Fruit fly (Drosophila melanogaster): ENCODE data around the gene cmb.

- TF ChIP-seq Myc (optimal IDR thresholded peaks at IDR 0.05) (no peak), psq (optimal IDR thresholded peaks at IDR 0.05) (no peak)
These were observed 7.1 kb upstream of the cmb start, which contains the start of gene CG10713 for dm6 chr3L:13435170-13435727.

All from Kc167 (cell line).